Worm (Caenorhabditis elegans): ENCODE measurements around the gene nspb-6.

- no peak for TF ChIP-seq nhr-77 (tag; optimal IDR thresholded peaks at IDR 0.05)
- no peak for TF ChIP-seq fos-1 (tag; optimal IDR thresholded peaks at IDR 0.05)
- TF ChIP-seq rnt-1 (tag; optimal IDR thresholded peaks at IDR 0.05), result no peak
- no peak for TF ChIP-seq snpc-4 (tag; optimal IDR thresholded peaks at IDR 0.05)
- TF ChIP-seq aly-2 (tag; optimal IDR thresholded peaks at IDR 0.05), result no peak
- TF ChIP-seq fkh-10 (GFP tag; optimal IDR thresholded peaks at IDR 0.05), result no peak
- TF ChIP-seq nhr-76 (tag; optimal IDR thresholded peaks at IDR 0.05), result no peak
- no peak for TF ChIP-seq ces-1 (GFP tag; optimal IDR thresholded peaks at IDR 0.05)
- no peak for TF ChIP-seq nhr-11 (tag; optimal IDR thresholded peaks at IDR 0.05)
- no peak for TF ChIP-seq ztf-4 (tag; optimal IDR thresholded peaks at IDR 0.05)
- TF ChIP-seq mef-2 (tag; optimal IDR thresholded peaks at IDR 0.05), result no peak
- TF ChIP-seq ama-1 (optimal IDR thresholded peaks at IDR 0.05), result no peak
- no peak for TF ChIP-seq nhr-237 (tag; optimal IDR thresholded peaks at IDR 0.05)
These were observed 27.8 kb downstream of the nspb-6 start for ce11 chrIV:5923112-5923511.
